Worm (Caenorhabditis elegans) whole organism, L1 larva: ENCODE measurements around the gene math-28.

Experiments used
- F16B12.6 ChIP-seq: fragments of 150-350 bp; optimal IDR thresholded peaks from 2 replicates; lab custom pipeline; 2014; ENCODE audit warnings: missing biosample characterization, missing genetic modification characterization
- ceh-8 ChIP-seq: fragments of 200-800 bp; sonication (Bioruptor generic); optimal IDR thresholded peaks from 2 replicates; lab custom pipeline; 2018; ENCODE audit warnings: mild to moderate bottlenecking, missing genetic modification characterization, moderate library complexity, missing compliant biosample characterization
- ceh-82 ChIP-seq, 3 experiments: fragments of 150-350 bp in 1 of 3; sonication (generic microtip) in 2 of 3; optimal IDR thresholded peaks; 2 replicates each; lab custom pipeline; 2014 to 2017; ENCODE audit warnings: missing biosample characterization in 3 of 3, missing genetic modification characterization in 3 of 3
- ces-1 ChIP-seq: fragments of 150-350 bp; optimal IDR thresholded peaks from 2 replicates; lab custom pipeline; 2014; ENCODE audit warnings: missing biosample characterization, missing genetic modification reagents, missing genetic modification characterization
- egl-27 ChIP-seq, 2 experiments: fragments of 150-350 bp in 1 of 2; sonication (generic microtip); optimal IDR thresholded peaks; 3 replicates each; lab custom pipeline; 2017 to 2018; ENCODE audit warnings: missing biosample characterization in 2 of 2, missing genetic modification characterization in 2 of 2, missing genetic modification reagents in 2 of 2
- lin-39 ChIP-seq: fragments of 150-350 bp; optimal IDR thresholded peaks from 2 replicates; lab custom pipeline; 2014; ENCODE audit warnings: missing biosample characterization, missing genetic modification reagents, missing genetic modification characterization
- nhr-76 ChIP-seq: sonication (generic microtip); optimal IDR thresholded peaks from 2 replicates; lab custom pipeline; 2017; ENCODE audit warnings: missing biosample characterization, missing genetic modification characterization
- skn-1 ChIP-seq: fragments of 150-350 bp; optimal IDR thresholded peaks from 2 replicates; lab custom pipeline; 2014; ENCODE audit warnings: missing biosample characterization, missing genetic modification characterization
- unc-62 ChIP-seq: fragments of 150-350 bp; optimal IDR thresholded peaks from 2 replicates; lab custom pipeline; 2014; ENCODE audit warnings: missing biosample characterization, missing genetic modification reagents, missing genetic modification characterization
- ztf-4 ChIP-seq: fragments of 150-350 bp; optimal IDR thresholded peaks from 2 replicates; lab custom pipeline; 2014; ENCODE audit warnings: missing biosample characterization, missing genetic modification characterization

DNA sequence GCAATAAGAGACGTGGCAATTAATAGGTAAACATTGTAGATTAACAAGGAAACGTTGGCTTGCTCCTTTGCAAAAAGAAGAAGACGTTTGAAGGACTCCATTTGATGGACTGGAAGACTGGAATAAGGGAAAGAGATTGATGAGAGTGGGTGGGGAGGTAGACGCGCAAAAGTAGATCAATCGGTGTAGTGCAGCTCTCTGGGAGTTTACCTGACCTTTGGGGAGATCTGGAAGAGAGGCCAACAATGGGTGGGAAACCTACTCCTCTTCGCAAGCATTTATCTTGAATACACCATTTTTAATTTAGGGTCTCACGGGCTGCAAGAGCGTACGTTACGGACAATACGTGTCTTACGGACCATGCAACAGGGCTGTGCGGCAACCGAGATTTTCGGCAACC is 43.2 kb downstream of the math-28 start, which contains the start of gene C08F1.12:
- TF ChIP-seq skn-1 (no peak), ces-1 (no peak), lin-39 (tag; lab: Kevin White, UChicago) (no peak), ceh-82 (tag; optimal IDR thresholded peaks at IDR 0.05; lab: Kevin White, UChicago) (no peak), ceh-8 (GFP tag; lab: Kevin White, UChicago) (no peak), unc-62 (GFP tag; lab: Kevin White, UChicago) (no peak), F16B12.6 (tag; lab: Kevin White, UChicago) (no peak), nhr-76 (no peak), egl-27 (tag; optimal IDR thresholded peaks at IDR 0.05; lab: Kevin White, UChicago) (no peak), ztf-4 (tag; lab: Kevin White, UChicago) (no peak)
